Fruit fly (Drosophila melanogaster) Kc167 (cell line): ENCODE measurements around the gene robl22E.

ENCODE experiments used
- h ChIP-seq: fragments of >200 bp; optimal IDR thresholded peaks from 3 replicates; lab custom pipeline; 2018; ENCODE audit warnings: missing external identifiers
- insv ChIP-seq: fragments of >200 bp; optimal IDR thresholded peaks from 3 replicates; lab custom pipeline; 2018; ENCODE audit warnings: missing external identifiers
- psq ChIP-seq: fragments of >200 bp; optimal IDR thresholded peaks from 2 replicates; lab custom pipeline; 2017; ENCODE audit warnings: missing external identifiers
- ttk ChIP-seq: sonication (Bioruptor generic); optimal IDR thresholded peaks from 2 replicates; lab custom pipeline; 2017; ENCODE audit warnings: missing external identifiers

- no peak for TF ChIP-seq insv (lab: Kevin White, UChicago)
- TF ChIP-seq ttk (lab: Kevin White, UChicago): no peak
- no peak for TF ChIP-seq psq (lab: Kevin White, UChicago)
- TF ChIP-seq h (lab: Kevin White, UChicago): no peak
These were observed 35.6 kb downstream of the robl22E start, which contains the start of gene Send1 for dm6 chr2L:2254950-2255349.
